Fruit fly (Drosophila melanogaster) whole organism, prepupa: Measurements from ENCODE around the gene CG18170.

Experiments used
- Blimp-1 ChIP-seq: fragments of 200-800 bp; sonication (Bioruptor generic); optimal IDR thresholded peaks from 3 replicates; lab custom pipeline; 2017; ENCODE audit warnings: missing biosample characterization, missing genetic modification characterization, mild to moderate bottlenecking, moderate library complexity, missing genetic modification reagents
- CG10631 ChIP-seq: fragments of 200-800 bp; sonication (Bioruptor generic); optimal IDR thresholded peaks from 2 replicates; lab custom pipeline; 2016; ENCODE audit warnings: missing biosample characterization, missing genetic modification characterization
- CG6854 ChIP-seq: fragments of 200-800 bp; sonication (Bioruptor generic); optimal IDR thresholded peaks from 2 replicates; lab custom pipeline; 2017; ENCODE audit warnings: missing biosample characterization, mild to moderate bottlenecking, missing genetic modification characterization
- Hr38 ChIP-seq: sonication (Bioruptor generic); optimal IDR thresholded peaks from 2 replicates; lab custom pipeline; 2016; ENCODE audit warnings: missing biosample characterization, missing genetic modification characterization
- acj6 ChIP-seq: fragments of 200-800 bp; sonication (Bioruptor generic); optimal IDR thresholded peaks from 3 replicates; lab custom pipeline; 2016; ENCODE audit warnings: missing biosample characterization, missing genetic modification characterization
- fkh ChIP-seq: fragments of 200-800 bp; sonication (Bioruptor generic); optimal IDR thresholded peaks from 3 replicates; lab custom pipeline; 2017; ENCODE audit warnings: missing biosample characterization, mild to moderate bottlenecking, missing genetic modification characterization, moderate library complexity
- spab ChIP-seq: fragments of 200-800 bp; sonication (Bioruptor generic); optimal IDR thresholded peaks from 2 replicates; lab custom pipeline; 2017; ENCODE audit warnings: missing biosample characterization, mild to moderate bottlenecking, missing genetic modification characterization, missing genetic modification reagents
- ss ChIP-seq, 2 experiments: fragments of 200-800 bp; sonication (Bioruptor generic); optimal IDR thresholded peaks; 2 replicates in 1 of 2; 3 replicates in 1 of 2; lab custom pipeline; 2017 to 2018; ENCODE audit warnings: mild to moderate bottlenecking in 2 of 2, missing biosample characterization in 2 of 2, missing genetic modification characterization in 2 of 2, moderate library complexity in 1 of 2

DNA sequence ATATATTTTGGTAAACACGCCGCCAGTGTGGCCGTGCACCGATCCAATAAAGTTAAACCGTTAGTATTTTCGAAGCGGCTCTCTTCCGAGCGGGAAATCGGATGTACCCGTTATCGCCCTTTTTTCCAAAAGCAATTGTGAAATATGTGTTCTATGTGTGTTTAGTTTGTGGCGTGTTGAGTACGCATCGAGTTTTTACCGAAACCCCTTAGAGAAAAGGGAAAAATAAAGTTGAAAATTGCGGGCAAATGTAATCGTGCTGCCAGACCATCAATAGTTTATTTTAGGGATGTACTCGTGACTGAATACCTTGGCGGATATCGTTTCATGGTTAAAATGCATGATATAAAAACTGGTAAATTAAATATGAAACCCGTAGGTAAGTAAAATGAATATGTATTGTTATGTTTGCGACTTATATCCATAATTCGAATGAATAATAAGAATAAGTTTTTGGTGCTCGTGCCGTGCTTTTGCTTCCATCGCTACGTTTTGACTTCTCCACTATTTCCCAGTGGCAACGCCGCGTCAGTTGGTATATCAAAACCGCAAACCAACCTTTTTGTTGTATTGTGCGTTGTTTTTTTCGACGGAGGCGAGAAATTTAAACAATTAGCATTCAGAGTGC is 36.5 kb downstream of the CG18170 start, which contains the start of the genes Mettl2 and Bgb:
- no peak for TF ChIP-seq Hr38
- peak in 1 of 2 experiments; percentile 39 for TF ChIP-seq ss (GFP tag; optimal IDR thresholded peaks at IDR 0.05; lab: Kevin White, UChicago)
- no peak for TF ChIP-seq Blimp-1 (GFP tag; lab: Kevin White, UChicago)
- no peak for TF ChIP-seq CG6854
- peak; percentile 82 for TF ChIP-seq acj6 (GFP tag; lab: Kevin White, UChicago)
- no peak for TF ChIP-seq fkh (GFP tag; lab: Kevin White, UChicago)
- no peak for TF ChIP-seq spab (GFP tag; lab: Kevin White, UChicago)
- TF ChIP-seq CG10631 (GFP tag; lab: Kevin White, UChicago): peak; percentile 83
